Fruit fly (Drosophila melanogaster) whole organism, embryonic: ENCODE results near the gene CG43052.

Source experiments
- CG5953 ChIP-seq: fragments of 200-800 bp; sonication (Bioruptor generic); IDR thresholded peaks from 2 replicates; pipeline ENCODE4 v1.3.6; 2022; ENCODE audit warnings: missing biosample characterization, missing genetic modification characterization
- Drgx ChIP-seq: fragments of 200-800 bp; sonication (Bioruptor generic); IDR thresholded peaks from 2 replicates; pipeline ENCODE4 v1.3.6; 2022; ENCODE audit warnings: missing biosample characterization, missing genetic modification characterization
- Max ChIP-seq: fragments of 200-800 bp; sonication (Bioruptor generic); optimal IDR thresholded peaks from 2 replicates; lab custom pipeline; 2016; ENCODE audit warnings: missing biosample characterization, mild to moderate bottlenecking, missing genetic modification characterization
- Med ChIP-seq: fragments of 200-800 bp; sonication (Bioruptor generic); peaks from one replicate; lab custom pipeline; 2016; ENCODE audit warnings: missing biosample characterization, missing genetic modification characterization, mild to moderate bottlenecking, inconsistent platforms, moderate library complexity

Gene CG43052

dm6 chr2L:14401616-14402240 lies 49.9 kb downstream of the CG43052 start:
- TF ChIP-seq Drgx = peak; percentile 42; the same call in 1 of the 2 replicates
- no peak for TF ChIP-seq Max (GFP tag; lab: Kevin White, UChicago)
- 0 out of 2 replicates have a peak, but pooled peaks have one; percentile 9 for TF ChIP-seq CG5953 (GFP tag; lab: Robert Waterston, UW)
- TF ChIP-seq Med (GFP tag; lab: Kevin White, UChicago) = peak; percentile 48
